Worm (Caenorhabditis elegans) whole organism, L1 larva: ENCODE results near the gene R10E4.11.
A peak's percentile ranks its signal among the peaks of the same experiment; 100 is the strongest.

Experiments used
- aha-1 ChIP-seq: fragments of 150-350 bp; optimal IDR thresholded peaks from 2 replicates; lab custom pipeline; 2014; ENCODE audit warnings: missing biosample characterization, missing genetic modification characterization
- alr-1 ChIP-seq: fragments of 200-800 bp; sonication (Bioruptor generic); optimal IDR thresholded peaks from 2 replicates; lab custom pipeline; 2018; ENCODE audit warnings: borderline replicate concordance, mild to moderate bottlenecking, missing genetic modification characterization, missing compliant biosample characterization
- ama-1 ChIP-seq: fragments of 150-350 bp; optimal IDR thresholded peaks from 2 replicates; lab custom pipeline; 2014
- blmp-1 ChIP-seq: fragments of 150-350 bp; optimal IDR thresholded peaks from 2 replicates; lab custom pipeline; 2014; ENCODE audit warnings: missing biosample characterization, missing genetic modification characterization
- ceh-82 ChIP-seq, 3 experiments: fragments of 150-350 bp in 1 of 3; sonication (generic microtip) in 2 of 3; optimal IDR thresholded peaks; 2 replicates each; lab custom pipeline; 2014 to 2017; ENCODE audit warnings: missing biosample characterization in 3 of 3, missing genetic modification characterization in 3 of 3
- ceh-88 ChIP-seq: fragments of 200-800 bp; sonication (Bioruptor generic); IDR thresholded peaks from 2 replicates; pipeline ENCODE4 v1.3.6; 2022; ENCODE audit warnings: missing genetic modification characterization, missing compliant biosample characterization
- ceh-90 ChIP-seq: sonication (generic microtip); optimal IDR thresholded peaks from 2 replicates; lab custom pipeline; 2016; ENCODE audit warnings: missing genetic modification characterization, missing compliant biosample characterization
- ces-1 ChIP-seq: fragments of 150-350 bp; optimal IDR thresholded peaks from 2 replicates; lab custom pipeline; 2014; ENCODE audit warnings: missing biosample characterization, missing genetic modification reagents, missing genetic modification characterization
- dsc-1 ChIP-seq: sonication (generic microtip); optimal IDR thresholded peaks from 2 replicates; lab custom pipeline; 2016; ENCODE audit warnings: mild to moderate bottlenecking, missing genetic modification characterization, missing compliant biosample characterization
- efl-1 ChIP-seq, 4 experiments: fragments of 150-350 bp; optimal IDR thresholded peaks in 3 of 4; peaks in 1 of 4; 1 replicate in 1 of 4; 2 replicates in 3 of 4; lab custom pipeline; 2014; ENCODE audit warnings: missing biosample characterization in 2 of 4, missing genetic modification characterization in 2 of 4, missing genetic modification reagents in 2 of 4
- elt-2 ChIP-seq: sonication (generic microtip); optimal IDR thresholded peaks from 2 replicates; lab custom pipeline; 2016; ENCODE audit warnings: missing genetic modification characterization, mild to moderate bottlenecking, inconsistent platforms, missing compliant biosample characterization, missing genetic modification reagents
- elt-3 ChIP-seq, 6 experiments: fragments of 150-350 bp in 1 of 6; sonication (generic microtip); optimal IDR thresholded peaks; 2 replicates each; lab custom pipeline; 2017 to 2018; ENCODE audit warnings: missing biosample characterization in 6 of 6, missing genetic modification characterization in 6 of 6, inconsistent platforms in 1 of 6
- fkh-10 ChIP-seq: sonication (generic microtip); optimal IDR thresholded peaks from 2 replicates; lab custom pipeline; 2017; ENCODE audit warnings: missing biosample characterization, missing genetic modification reagents, missing genetic modification characterization
- fkh-4 ChIP-seq: sonication (generic microtip); optimal IDR thresholded peaks from 2 replicates; lab custom pipeline; 2016; ENCODE audit warnings: missing compliant biosample characterization, missing genetic modification characterization, borderline replicate concordance
- fos-1 ChIP-seq: fragments of 150-350 bp; optimal IDR thresholded peaks from 2 replicates; lab custom pipeline; 2014; ENCODE audit warnings: missing biosample characterization, missing genetic modification characterization
- grh-1 ChIP-seq: fragments of 200-800 bp; sonication (Bioruptor generic); IDR thresholded peaks from 2 replicates; pipeline ENCODE4 v1.3.6; 2022; ENCODE audit warnings: missing genetic modification reagents, missing genetic modification characterization, missing compliant biosample characterization
- hlh-17 ChIP-seq: fragments of 200-800 bp; sonication (Bioruptor generic); optimal IDR thresholded peaks from 2 replicates; lab custom pipeline; 2018; ENCODE audit warnings: missing genetic modification characterization, mild to moderate bottlenecking, missing compliant biosample characterization, moderate library complexity, borderline replicate concordance
- hlh-4 ChIP-seq: sonication (generic microtip); optimal IDR thresholded peaks from 2 replicates; lab custom pipeline; 2016; ENCODE audit warnings: mild to moderate bottlenecking, missing genetic modification characterization, missing compliant biosample characterization
- hpl-2 ChIP-seq: fragments of 150-350 bp; optimal IDR thresholded peaks from 2 replicates; lab custom pipeline; 2014; ENCODE audit warnings: missing biosample characterization, missing genetic modification reagents, missing genetic modification characterization
- irx-1 ChIP-seq: sonication (generic microtip); optimal IDR thresholded peaks from 2 replicates; lab custom pipeline; 2016; ENCODE audit warnings: missing genetic modification characterization, missing compliant biosample characterization
- isw-1 ChIP-seq: fragments of 200-800 bp; sonication (Bioruptor generic); IDR thresholded peaks from 2 replicates; pipeline ENCODE4 v1.3.6; 2022; ENCODE audit warnings: missing genetic modification characterization, missing compliant biosample characterization
- lin-13 ChIP-seq: fragments of 150-350 bp; optimal IDR thresholded peaks from 2 replicates; lab custom pipeline; 2014; ENCODE audit warnings: missing biosample characterization, missing genetic modification reagents, missing genetic modification characterization
- lin-14 ChIP-seq: fragments of 200-800 bp; sonication (Bioruptor generic); optimal IDR thresholded peaks from 2 replicates; lab custom pipeline; 2018; ENCODE audit warnings: mild to moderate bottlenecking, missing genetic modification characterization, moderate library complexity, missing compliant biosample characterization
- lin-35 ChIP-seq, 2 experiments: fragments of 150-350 bp; optimal IDR thresholded peaks; 2 replicates each; lab custom pipeline; 2014; ENCODE audit warnings: missing biosample characterization in 2 of 2, missing genetic modification characterization in 2 of 2, missing genetic modification reagents in 2 of 2
- lin-39 ChIP-seq: fragments of 150-350 bp; optimal IDR thresholded peaks from 2 replicates; lab custom pipeline; 2014; ENCODE audit warnings: missing biosample characterization, missing genetic modification reagents, missing genetic modification characterization
- lir-3 ChIP-seq: sonication (generic microtip); optimal IDR thresholded peaks from 2 replicates; lab custom pipeline; 2016; ENCODE audit warnings: mild to moderate bottlenecking, missing genetic modification characterization, moderate library complexity, missing compliant biosample characterization; ENCODE audit not compliant: poor library complexity
- lsy-2 ChIP-seq, 2 experiments: fragments of 150-350 bp; optimal IDR thresholded peaks; 2 replicates each; lab custom pipeline; 2014; ENCODE audit warnings: missing biosample characterization in 2 of 2, missing genetic modification characterization in 2 of 2
- mdl-1 ChIP-seq, 2 experiments: fragments of 150-350 bp; optimal IDR thresholded peaks; 2 replicates each; lab custom pipeline; 2014 to 2017; ENCODE audit warnings: missing biosample characterization in 2 of 2, missing genetic modification characterization in 2 of 2, inconsistent platforms in 1 of 2
- mep-1 ChIP-seq: fragments of 150-350 bp; optimal IDR thresholded peaks from 2 replicates; lab custom pipeline; 2014; ENCODE audit warnings: missing biosample characterization, missing genetic modification characterization
- nhr-19 ChIP-seq: fragments of 200-800 bp; sonication (Bioruptor generic); conservative IDR thresholded peaks from 2 replicates; pipeline ENCODE4 v1.3.6; 2022; ENCODE audit warnings: missing genetic modification characterization, missing compliant biosample characterization
- nhr-20 ChIP-seq: sonication (generic microtip); optimal IDR thresholded peaks from 2 replicates; lab custom pipeline; 2016; ENCODE audit warnings: mild to moderate bottlenecking, missing genetic modification characterization, missing compliant biosample characterization
- nhr-237 ChIP-seq: fragments of 150-350 bp; optimal IDR thresholded peaks from 2 replicates; lab custom pipeline; 2014; ENCODE audit warnings: missing biosample characterization, missing genetic modification characterization
- nhr-28 ChIP-seq: fragments of 150-350 bp; optimal IDR thresholded peaks from 2 replicates; lab custom pipeline; 2014; ENCODE audit warnings: missing biosample characterization, missing genetic modification characterization
- nhr-47 ChIP-seq: sonication (generic microtip); optimal IDR thresholded peaks from 2 replicates; lab custom pipeline; 2016; ENCODE audit warnings: mild to moderate bottlenecking, missing genetic modification characterization, moderate library complexity, missing compliant biosample characterization
- nhr-85 ChIP-seq: sonication (generic microtip); peaks from one replicate; lab custom pipeline; 2016; ENCODE audit warnings: missing genetic modification characterization, inconsistent platforms, missing compliant biosample characterization
- rnt-1 ChIP-seq: sonication (generic microtip); optimal IDR thresholded peaks from 2 replicates; lab custom pipeline; 2016; ENCODE audit warnings: mild to moderate bottlenecking, missing genetic modification characterization, moderate library complexity, missing compliant biosample characterization
- skn-1 ChIP-seq: fragments of 150-350 bp; optimal IDR thresholded peaks from 2 replicates; lab custom pipeline; 2014; ENCODE audit warnings: missing biosample characterization, missing genetic modification characterization
- snu-23 ChIP-seq: sonication (generic microtip); optimal IDR thresholded peaks from 2 replicates; lab custom pipeline; 2016; ENCODE audit warnings: missing genetic modification characterization, missing compliant biosample characterization
- sox-4 ChIP-seq: sonication (generic microtip); optimal IDR thresholded peaks from 2 replicates; lab custom pipeline; 2016; ENCODE audit warnings: missing genetic modification characterization, missing compliant biosample characterization
- sup-37 ChIP-seq: fragments of 200-800 bp; sonication (Bioruptor generic); optimal IDR thresholded peaks from 2 replicates; lab custom pipeline; 2018; ENCODE audit warnings: mild to moderate bottlenecking, missing genetic modification characterization, missing compliant biosample characterization
- swsn-7 ChIP-seq: sonication (generic microtip); optimal IDR thresholded peaks from 2 replicates; lab custom pipeline; 2016; ENCODE audit warnings: missing genetic modification characterization, missing compliant biosample characterization
- tbx-2 ChIP-seq: sonication (generic microtip); optimal IDR thresholded peaks from 2 replicates; lab custom pipeline; 2016; ENCODE audit warnings: missing genetic modification characterization, missing compliant biosample characterization
- tlp-1 ChIP-seq: fragments of 150-350 bp; optimal IDR thresholded peaks from 2 replicates; lab custom pipeline; 2014; ENCODE audit warnings: missing biosample characterization, missing genetic modification characterization
- unc-30 ChIP-seq: sonication (generic microtip); optimal IDR thresholded peaks from 2 replicates; lab custom pipeline; 2017; ENCODE audit warnings: missing biosample characterization, missing genetic modification characterization
- unc-62 ChIP-seq: fragments of 150-350 bp; optimal IDR thresholded peaks from 2 replicates; lab custom pipeline; 2014; ENCODE audit warnings: missing biosample characterization, missing genetic modification reagents, missing genetic modification characterization
- unc-86 ChIP-seq: sonication (generic microtip); optimal IDR thresholded peaks from 2 replicates; lab custom pipeline; 2016; ENCODE audit warnings: missing genetic modification characterization, missing compliant biosample characterization
- xbp-1 ChIP-seq: sonication (generic microtip); optimal IDR thresholded peaks from 2 replicates; lab custom pipeline; 2016; ENCODE audit warnings: missing genetic modification characterization, missing compliant biosample characterization
- zag-1 ChIP-seq: fragments of 150-350 bp; optimal IDR thresholded peaks from 2 replicates; lab custom pipeline; 2014; ENCODE audit warnings: missing biosample characterization, missing genetic modification characterization
- zip-4 ChIP-seq: fragments of 200-800 bp; sonication (Bioruptor generic); optimal IDR thresholded peaks from 2 replicates; lab custom pipeline; 2018; ENCODE audit warnings: mild to moderate bottlenecking, missing genetic modification characterization, moderate library complexity, missing compliant biosample characterization
- ztf-11 ChIP-seq, 2 experiments: sonication (generic microtip); optimal IDR thresholded peaks; 2 replicates each; lab custom pipeline; 2016 to 2017; ENCODE audit warnings: missing genetic modification characterization in 2 of 2, missing biosample characterization in 1 of 2, missing compliant biosample characterization in 1 of 2

Gene R10E4.11

ce11 chrIII:4280215-4281173 is 20.3 kb downstream of the R10E4.11 start, which contains the start of gene sup-26:
Gene sup-26, minus strand, starts transcription at chrIII:4280224.
- TF ChIP-seq unc-86 (tag; lab: Kevin White, UChicago) (peak; percentile 9), ama-1 (no peak), ceh-82 (tag; optimal IDR thresholded peaks at IDR 0.05; lab: Kevin White, UChicago) (peak in 1 of 3 experiments; percentile 3), aha-1 (no peak), ztf-11 (tag; optimal IDR thresholded peaks at IDR 0.05; lab: Kevin White, UChicago) (peak in 1 of 2 experiments; percentile 62), alr-1 (tag; lab: Kevin White, UChicago) (no peak), ces-1 (GFP tag; lab: Kevin White, UChicago) (no peak), mdl-1 (tag; optimal IDR thresholded peaks at IDR 0.05; lab: Kevin White, UChicago) (peak in 1 of 2 experiments; percentile 42), snu-23 (GFP tag; lab: Kevin White, UChicago) (peak; percentile 43), nhr-20 (peak; percentile 24), fos-1 (tag; lab: Kevin White, UChicago) (no peak), hpl-2 (GFP tag; lab: Kevin White, UChicago) (no peak), efl-1 (optimal IDR thresholded peaks at IDR 0.05; lab: Kevin White, UChicago) (no peak), efl-1 (GFP tag; optimal IDR thresholded peaks at IDR 0.05 in 1 of 2; lab: Kevin White, UChicago) (peak in 1 of 2 experiments; percentile 91), hlh-4 (tag; lab: Kevin White, UChicago) (no peak), zag-1 (no peak), elt-2 (tag; lab: Kevin White, UChicago) (no peak), nhr-47 (tag; lab: Kevin White, UChicago) (peak; percentile 32), zip-4 (peak; percentile 13), nhr-28 (tag; lab: Kevin White, UChicago) (no peak), lir-3 (tag; lab: Kevin White, UChicago) (no peak), fkh-4 (tag; lab: Kevin White, UChicago) (no peak), skn-1 (tag; lab: Kevin White, UChicago) (no peak), sup-37 (GFP tag; lab: Kevin White, UChicago) (peak; percentile 19), fkh-10 (GFP tag; lab: Kevin White, UChicago) (no peak), unc-30 (no peak), dsc-1 (tag; lab: Kevin White, UChicago) (peak; percentile 22), elt-3 (tag; optimal IDR thresholded peaks at IDR 0.05; lab: Kevin White, UChicago) (peak in 1 of 6 experiments; percentile 29), sox-4 (tag; lab: Kevin White, UChicago) (peak; percentile 0), nhr-85 (tag; lab: Kevin White, UChicago) (peak; percentile 90), grh-1 (GFP tag; lab: Robert Waterston, UW) (0 out of 2 replicates have a peak, but pooled peaks have one; percentile 3), blmp-1 (tag; lab: Kevin White, UChicago) (peak; percentile 87), lin-35 (GFP tag; optimal IDR thresholded peaks at IDR 0.05; lab: Kevin White, UChicago) (peak in 1 of 2 experiments; percentile 45), nhr-237 (tag; lab: Kevin White, UChicago) (no peak), ceh-90 (tag; lab: Kevin White, UChicago) (no peak), unc-62 (GFP tag; lab: Kevin White, UChicago) (no peak), xbp-1 (tag; lab: Kevin White, UChicago) (peak; percentile 17), irx-1 (no peak), tbx-2 (tag; lab: Kevin White, UChicago) (peak; percentile 40), lin-39 (no peak), isw-1 (GFP tag; lab: Robert Waterston, UW) (no peak), nhr-19 (GFP tag; lab: Robert Waterston, UW) (0 out of 2 replicates have a peak, but pooled peaks have one; percentile 4), hlh-17 (no peak), swsn-7 (tag; lab: Kevin White, UChicago) (peak; percentile 49), lin-13 (peak; percentile 23), mep-1 (tag; lab: Kevin White, UChicago) (peak; percentile 30), lsy-2 (tag; optimal IDR thresholded peaks at IDR 0.05; lab: Kevin White, UChicago) (peak in 1 of 2 experiments; percentile 36), tlp-1 (tag; lab: Kevin White, UChicago) (no peak), rnt-1 (peak; percentile 41), ceh-88 (no peak; the same call in 1 of the 2 replicates), lin-14 (GFP tag; lab: Kevin White, UChicago) (peak; percentile 70)
